Worm (Caenorhabditis elegans) whole organism, L4 larva: ENCODE measurements around the gene hpl-1.
A peak's percentile ranks its signal among the peaks of the same experiment; 100 is the strongest.

Experiments used
- D1046.2 ChIP-seq: fragments of 200-800 bp; sonication (Bioruptor generic); IDR thresholded peaks from 2 replicates; pipeline ENCODE4 v1.3.6; 2022; ENCODE audit warnings: missing genetic modification characterization, missing compliant biosample characterization
- F10B5.3 ChIP-seq: sonication (generic microtip); optimal IDR thresholded peaks from 2 replicates; lab custom pipeline; 2016; ENCODE audit warnings: mild to moderate bottlenecking, missing genetic modification characterization, missing compliant biosample characterization
- ZK546.5 ChIP-seq, 2 experiments: sonication (generic microtip); optimal IDR thresholded peaks; 2 replicates each; lab custom pipeline; 2017; ENCODE audit warnings: missing biosample characterization in 2 of 2, missing genetic modification characterization in 2 of 2
- aha-1 ChIP-seq: fragments of 150-350 bp; peaks from one replicate; lab custom pipeline; 2014; ENCODE audit warnings: missing biosample characterization, missing genetic modification characterization
- ama-1 ChIP-seq: fragments of 150-350 bp; optimal IDR thresholded peaks from 2 replicates; lab custom pipeline; 2014; ENCODE audit warnings: inconsistent platforms, mixed read lengths
- arid-1 ChIP-seq: fragments of 200-800 bp; sonication (Bioruptor generic); conservative IDR thresholded peaks from 2 replicates; pipeline ENCODE4 v1.3.6; 2022; ENCODE audit warnings: missing genetic modification reagents, missing genetic modification characterization, missing compliant biosample characterization
- attf-4 ChIP-seq: sonication (generic microtip); optimal IDR thresholded peaks from 3 replicates; lab custom pipeline; 2017; ENCODE audit warnings: missing biosample characterization, missing genetic modification characterization
- ceh-32 ChIP-seq: sonication (generic microtip); optimal IDR thresholded peaks from 2 replicates; lab custom pipeline; 2016; ENCODE audit warnings: mild to moderate bottlenecking, missing genetic modification characterization, missing compliant biosample characterization; ENCODE audit not compliant: poor library complexity
- ceh-44 ChIP-seq: fragments of 200-800 bp; sonication (Bioruptor generic); IDR thresholded peaks from 2 replicates; pipeline ENCODE4 v1.3.6; 2022; ENCODE audit warnings: missing genetic modification reagents, missing genetic modification characterization, missing compliant biosample characterization
- cey-2 ChIP-seq: sonication (generic microtip); optimal IDR thresholded peaks from 3 replicates; lab custom pipeline; 2017; ENCODE audit warnings: missing genetic modification characterization, mild to moderate bottlenecking, missing compliant biosample characterization, antibody characterized with exemption, borderline replicate concordance; ENCODE audit not compliant: insufficient read depth
- daf-16 ChIP-seq, 3 experiments: sonication (generic microtip); optimal IDR thresholded peaks; 2 replicates each; lab custom pipeline; 2016 to 2017; ENCODE audit warnings: missing genetic modification characterization in 3 of 3, missing genetic modification reagents in 3 of 3, mild to moderate bottlenecking in 2 of 3, missing compliant biosample characterization in 2 of 3, missing biosample characterization in 1 of 3, moderate library complexity in 1 of 3
- dmd-6 ChIP-seq: fragments of 200-800 bp; sonication (Bioruptor generic); IDR thresholded peaks from 2 replicates; pipeline ENCODE4 v1.3.6; 2022; ENCODE audit warnings: missing genetic modification reagents, missing genetic modification characterization, missing compliant biosample characterization
- duxl-1 ChIP-seq: sonication (generic microtip); optimal IDR thresholded peaks from 2 replicates; lab custom pipeline; 2016; ENCODE audit warnings: mild to moderate bottlenecking, missing genetic modification characterization, moderate library complexity, missing compliant biosample characterization; ENCODE audit not compliant: poor library complexity
- fkh-10 ChIP-seq: fragments of 150-350 bp; optimal IDR thresholded peaks from 2 replicates; lab custom pipeline; 2014; ENCODE audit warnings: missing biosample characterization, missing genetic modification reagents, missing genetic modification characterization
- hlh-11 ChIP-seq: fragments of 200-800 bp; sonication (Bioruptor generic); optimal IDR thresholded peaks from 2 replicates; lab custom pipeline; 2018; ENCODE audit warnings: mild to moderate bottlenecking, missing genetic modification characterization, missing compliant biosample characterization
- lim-7 ChIP-seq: fragments of 200-800 bp; sonication (Bioruptor generic); IDR thresholded peaks from 2 replicates; pipeline ENCODE4 v1.3.6; 2022; ENCODE audit warnings: missing genetic modification characterization, missing compliant biosample characterization
- lin-13 ChIP-seq: fragments of 150-350 bp; optimal IDR thresholded peaks from 2 replicates; lab custom pipeline; 2014; ENCODE audit warnings: missing biosample characterization, missing genetic modification reagents, missing genetic modification characterization
- lin-15B ChIP-seq: fragments of 150-350 bp; sonication (generic microtip); optimal IDR thresholded peaks from 3 replicates; lab custom pipeline; 2014; ENCODE audit warnings: missing biosample characterization, missing genetic modification characterization
- madf-5 ChIP-seq, 2 experiments: fragments of 200-800 bp; sonication (Bioruptor generic); IDR thresholded peaks; 2 replicates each; pipeline ENCODE4 v1.3.6; 2022; ENCODE audit warnings: missing compliant biosample characterization in 2 of 2, missing genetic modification characterization in 2 of 2
- mep-1 ChIP-seq: fragments of 150-350 bp; sonication (generic microtip); optimal IDR thresholded peaks from 3 replicates; lab custom pipeline; 2014; ENCODE audit warnings: missing biosample characterization, missing genetic modification characterization
- mxl-2 ChIP-seq: fragments of 200-800 bp; sonication (Bioruptor generic); conservative IDR thresholded peaks from 2 replicates; pipeline ENCODE4 v1.3.6; 2022; ENCODE audit warnings: missing genetic modification reagents, missing genetic modification characterization, missing compliant biosample characterization
- nhr-11 ChIP-seq: fragments of 150-350 bp; optimal IDR thresholded peaks from 2 replicates; lab custom pipeline; 2014; ENCODE audit warnings: missing biosample characterization, missing genetic modification characterization
- nhr-25 ChIP-seq: sonication (generic microtip); optimal IDR thresholded peaks from 2 replicates; lab custom pipeline; 2017; ENCODE audit warnings: missing genetic modification characterization, mild to moderate bottlenecking, missing compliant biosample characterization, antibody characterized with exemption, moderate library complexity, borderline replicate concordance; ENCODE audit not compliant: insufficient read depth
- nhr-76 ChIP-seq: fragments of 150-350 bp; optimal IDR thresholded peaks from 2 replicates; lab custom pipeline; 2014; ENCODE audit warnings: missing biosample characterization, missing genetic modification characterization
- pha-4 ChIP-seq, 2 experiments: fragments of 150-350 bp in 1 of 2; fragments of 200-800 bp in 1 of 2; sonication (Bioruptor generic) in 1 of 2; IDR thresholded peaks in 1 of 2; optimal IDR thresholded peaks in 1 of 2; 2 replicates each; pipeline versions ENCODE4 v1.3.6 to Lab custom; 2014 to 2022; ENCODE audit warnings: missing genetic modification characterization in 2 of 2, missing genetic modification reagents in 2 of 2, missing biosample characterization in 1 of 2, missing compliant biosample characterization in 1 of 2
- set-16 ChIP-seq: fragments of 200-800 bp; sonication (Bioruptor generic); IDR thresholded peaks from 2 replicates; pipeline ENCODE4 v1.3.6; 2022; ENCODE audit warnings: missing genetic modification reagents, missing genetic modification characterization, missing compliant biosample characterization
- spr-3 ChIP-seq: fragments of 200-800 bp; sonication (Bioruptor generic); optimal IDR thresholded peaks from 2 replicates; lab custom pipeline; 2018; ENCODE audit warnings: mild to moderate bottlenecking, missing genetic modification characterization, missing compliant biosample characterization
- tag-97 ChIP-seq: fragments of 200-800 bp; sonication (Bioruptor generic); IDR thresholded peaks from 2 replicates; pipeline ENCODE4 v1.3.6; 2022; ENCODE audit warnings: missing genetic modification characterization, missing compliant biosample characterization
- unc-62 ChIP-seq, 3 experiments: fragments of 150-350 bp in 1 of 3; sonication (generic microtip); optimal IDR thresholded peaks in 2 of 3; peaks in 1 of 3; 1 replicate in 1 of 3; 2 replicates in 2 of 3; lab custom pipeline; 2014 to 2017; ENCODE audit warnings: missing biosample characterization in 3 of 3, missing genetic modification characterization in 3 of 3, missing genetic modification reagents in 3 of 3, missing genotype in 1 of 3
- zfp-2 ChIP-seq: sonication (generic microtip); optimal IDR thresholded peaks from 2 replicates; lab custom pipeline; 2016; ENCODE audit warnings: mild to moderate bottlenecking, missing genetic modification characterization, missing compliant biosample characterization
- ztf-7 ChIP-seq: fragments of 150-350 bp; optimal IDR thresholded peaks from 2 replicates; lab custom pipeline; 2014; ENCODE audit warnings: missing biosample characterization, missing genetic modification characterization

Gene hpl-1

DNA sequence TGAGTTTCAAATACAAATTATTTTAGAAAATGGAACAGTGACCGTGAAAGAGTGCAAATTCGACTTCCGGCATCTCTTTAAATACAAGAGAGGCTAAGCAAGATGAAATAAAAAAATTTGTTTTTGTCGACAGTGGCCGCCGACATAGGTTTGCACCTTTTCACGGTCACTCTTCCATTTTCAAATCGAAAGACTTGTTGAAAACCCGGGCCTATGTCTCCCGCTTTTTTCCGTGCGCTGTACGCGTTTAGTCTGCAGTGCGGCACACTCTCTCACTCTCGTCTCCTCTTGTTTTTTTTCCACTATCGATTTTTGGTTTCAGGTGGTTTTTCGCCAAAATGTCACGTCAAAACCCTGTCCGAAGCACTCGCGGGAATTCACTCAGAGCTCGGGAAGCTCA is at the start of gene hpl-1:
Gene hpl-1, plus strand, starts transcription at position 301 of the 400 bp plus-strand sequence.
- TF ChIP-seq nhr-76 (tag; lab: Kevin White, UChicago) (no peak), ama-1 (lab: Kevin White, UChicago) (no peak), pha-4 (GFP tag; IDR thresholded peaks at IDR 0.05; lab: Robert Waterston, UW) (no peak), pha-4 (tag; optimal IDR thresholded peaks at IDR 0.05; lab: Kevin White, UChicago) (no peak), tag-97 (no peak), F10B5.3 (tag; lab: Kevin White, UChicago) (no peak), arid-1 (GFP tag; lab: Robert Waterston, UW) (no peak), mxl-2 (no peak), D1046.2 (GFP tag; lab: Robert Waterston, UW) (no peak), ztf-7 (tag; lab: Kevin White, UChicago) (no peak), madf-5 (GFP tag; IDR thresholded peaks at IDR 0.05; lab: Robert Waterston, UW) (no peak), zfp-2 (no peak), cey-2 (tag; lab: Kevin White, UChicago) (no peak), attf-4 (tag; lab: Kevin White, UChicago) (no peak), dmd-6 (GFP tag; lab: Robert Waterston, UW) (no peak), nhr-11 (tag; lab: Kevin White, UChicago) (no peak), ZK546.5 (tag; optimal IDR thresholded peaks at IDR 0.05; lab: Kevin White, UChicago) (no peak), lin-15B (tag; lab: Kevin White, UChicago) (no peak), ceh-44 (no peak)
- TF ChIP-seq, all 104 proteins: peak for 0

DNA sequence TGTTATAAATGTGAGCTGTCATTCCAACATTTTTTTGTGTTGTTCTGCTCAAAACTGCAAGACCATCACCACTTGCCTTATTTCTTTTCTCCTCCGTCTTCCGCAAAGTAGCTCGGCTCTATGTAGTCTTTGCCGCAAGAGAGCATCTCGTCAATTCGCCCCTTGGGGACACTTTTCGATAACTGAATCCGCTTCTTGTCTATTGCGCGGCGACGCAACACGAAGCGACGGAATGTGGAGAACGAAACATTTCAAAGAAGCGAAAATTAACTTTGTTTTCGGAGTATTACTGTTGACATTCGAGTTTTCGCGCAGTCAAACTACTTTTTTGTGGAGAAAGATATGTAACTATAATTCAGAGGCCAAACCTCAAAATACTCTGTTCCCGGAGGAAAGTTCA is 47.1 kb upstream of the hpl-1 start:
- no peak for TF ChIP-seq ceh-32 (tag; lab: Kevin White, UChicago)
- TF ChIP-seq nhr-25 (tag; lab: Kevin White, UChicago): no peak
- TF ChIP-seq unc-62 (GFP tag; optimal IDR thresholded peaks at IDR 0.05 in 1 of 2; lab: Kevin White, UChicago): peak in 1 of 2 experiments; percentile 64
- no peak for TF ChIP-seq unc-62 (tag; optimal IDR thresholded peaks at IDR 0.05; lab: Kevin White, UChicago)
- no peak for TF ChIP-seq lim-7 (GFP tag; lab: Robert Waterston, UW)
- TF ChIP-seq hlh-11: no peak

ce11 chrX:13200312-13200711 is 44.9 kb upstream of the hpl-1 start:
- TF ChIP-seq daf-16 (GFP tag; optimal IDR thresholded peaks at IDR 0.05; lab: Kevin White, UChicago) (peak in 1 of 2 experiments; percentile 24), daf-16 (tag; optimal IDR thresholded peaks at IDR 0.05; lab: Kevin White, UChicago) (no peak), spr-3 (GFP tag; lab: Kevin White, UChicago) (no peak), aha-1 (tag; lab: Kevin White, UChicago) (peak; percentile 57), unc-62 (GFP tag; optimal IDR thresholded peaks at IDR 0.05 in 1 of 2; lab: Kevin White, UChicago) (peak in 1 of 2 experiments; percentile 50), unc-62 (tag; optimal IDR thresholded peaks at IDR 0.05; lab: Kevin White, UChicago) (no peak)

DNA sequence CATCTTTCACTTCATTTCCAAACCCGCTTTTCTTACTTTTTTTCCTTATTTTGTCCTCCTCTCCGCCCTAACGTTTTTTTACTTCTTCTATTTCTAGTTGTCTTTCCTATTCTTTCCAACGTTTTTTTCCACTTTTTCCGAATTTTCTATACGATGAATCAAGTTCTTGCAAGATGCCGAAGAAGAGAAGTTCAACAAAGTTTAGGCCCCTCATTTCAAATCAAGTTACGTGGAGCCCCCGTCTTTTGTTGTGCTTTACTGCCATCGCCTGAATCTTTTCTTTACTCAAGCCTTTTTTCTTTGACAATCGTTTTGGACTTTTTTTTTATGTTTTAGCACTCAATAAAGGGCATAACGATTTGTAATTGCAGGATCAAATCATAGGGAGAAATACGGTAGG is 43.8 kb upstream of the hpl-1 start, which contains the start of gene unc-9:
Gene unc-9, plus strand, starts transcription at position 370 of the 400 bp plus-strand sequence.
- no peak for TF ChIP-seq cey-2 (tag; lab: Kevin White, UChicago)
- TF ChIP-seq fkh-10 (GFP tag; lab: Kevin White, UChicago): peak; percentile 65

- TF ChIP-seq set-16 (GFP tag; lab: Robert Waterston, UW): peak; percentile 89
- no peak for TF ChIP-seq duxl-1
Measured at ce11 chrX:13202312-13202711, 42.9 kb upstream of the hpl-1 start.

DNA sequence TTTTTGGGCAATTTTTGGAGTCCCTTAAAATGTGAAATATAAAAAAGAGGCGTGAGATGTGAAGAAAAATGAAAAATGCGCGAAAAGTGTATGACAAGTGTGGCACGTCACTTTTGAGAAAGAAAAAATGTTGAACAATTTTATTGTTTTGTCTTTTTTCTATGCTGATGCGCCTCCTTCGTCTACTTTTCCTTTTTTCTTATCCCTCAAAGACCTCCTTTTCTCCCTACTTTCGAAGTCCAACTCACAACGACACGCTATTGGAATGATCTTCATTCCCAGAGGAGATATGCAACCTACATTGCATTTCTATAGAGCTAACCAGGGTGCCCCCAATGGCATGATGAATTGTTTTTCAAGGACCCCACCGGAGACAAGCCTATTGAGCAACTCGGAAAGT is 39.2 kb upstream of the hpl-1 start:
- no peak for TF ChIP-seq lin-13 (GFP tag; lab: Kevin White, UChicago)
- peak; percentile 23 for TF ChIP-seq mep-1 (tag; lab: Kevin White, UChicago)
